Worm (Caenorhabditis elegans) whole organism, late embryonic: ENCODE results near the gene C35A5.6.

Experiments used
- C08G9.2 ChIP-seq: sonication (generic microtip); optimal IDR thresholded peaks from 2 replicates; lab custom pipeline; 2016; ENCODE audit warnings: mild to moderate bottlenecking, missing genetic modification characterization, moderate library complexity, missing compliant biosample characterization
- F13H6.1 ChIP-seq: sonication (generic microtip); optimal IDR thresholded peaks from 2 replicates; lab custom pipeline; 2016; ENCODE audit warnings: missing genetic modification characterization, missing compliant biosample characterization
- T23F11.4 ChIP-seq: fragments of 200-800 bp; sonication (Bioruptor generic); optimal IDR thresholded peaks from 2 replicates; lab custom pipeline; 2018; ENCODE audit warnings: mild to moderate bottlenecking, missing genetic modification characterization, missing compliant biosample characterization
- ceh-18 ChIP-seq: sonication (generic microtip); optimal IDR thresholded peaks from 2 replicates; lab custom pipeline; 2016; ENCODE audit warnings: missing genetic modification characterization, missing compliant biosample characterization
- ceh-19 ChIP-seq: fragments of 200-800 bp; sonication (Bioruptor generic); optimal IDR thresholded peaks from 2 replicates; lab custom pipeline; 2018; ENCODE audit warnings: mild to moderate bottlenecking, missing genetic modification characterization, missing compliant biosample characterization
- ceh-2 ChIP-seq: sonication (generic microtip); optimal IDR thresholded peaks from 2 replicates; lab custom pipeline; 2016; ENCODE audit warnings: missing genotype, missing genetic modification characterization, missing compliant biosample characterization
- ceh-24 ChIP-seq: sonication (generic microtip); optimal IDR thresholded peaks from 2 replicates; lab custom pipeline; 2016; ENCODE audit warnings: mild to moderate bottlenecking, missing genetic modification characterization, missing compliant biosample characterization
- ceh-30 ChIP-seq: fragments of 150-350 bp; optimal IDR thresholded peaks from 2 replicates; lab custom pipeline; 2014; ENCODE audit warnings: missing biosample characterization, missing genetic modification characterization
- ceh-31 ChIP-seq: sonication (generic microtip); optimal IDR thresholded peaks from 2 replicates; lab custom pipeline; 2016; ENCODE audit warnings: missing genetic modification characterization, missing compliant biosample characterization
- ceh-34 ChIP-seq: sonication (generic microtip); optimal IDR thresholded peaks from 2 replicates; lab custom pipeline; 2016; ENCODE audit warnings: mild to moderate bottlenecking, missing genetic modification characterization, missing compliant biosample characterization
- ceh-45 ChIP-seq: fragments of 200-800 bp; sonication (Bioruptor generic); IDR thresholded peaks from 2 replicates; pipeline ENCODE4 v1.3.6; 2022; ENCODE audit warnings: missing genetic modification reagents, missing genetic modification characterization, missing compliant biosample characterization
- ceh-9 ChIP-seq: sonication (generic microtip); optimal IDR thresholded peaks from 2 replicates; lab custom pipeline; 2016; ENCODE audit warnings: mild to moderate bottlenecking, missing genetic modification characterization, inconsistent platforms, missing compliant biosample characterization
- che-1 ChIP-seq: sonication (generic microtip); optimal IDR thresholded peaks from 2 replicates; lab custom pipeline; 2016; ENCODE audit warnings: mild to moderate bottlenecking, missing genetic modification characterization, missing compliant biosample characterization
- dve-1 ChIP-seq: sonication (generic microtip); optimal IDR thresholded peaks from 2 replicates; lab custom pipeline; 2017; ENCODE audit warnings: antibody characterized with exemption, mild to moderate bottlenecking, missing genetic modification characterization, missing compliant biosample characterization
- elt-2 ChIP-seq: sonication (generic microtip); optimal IDR thresholded peaks from 2 replicates; lab custom pipeline; 2016; ENCODE audit warnings: missing genetic modification reagents, missing genetic modification characterization, missing compliant biosample characterization
- ets-4 ChIP-seq: sonication (generic microtip); optimal IDR thresholded peaks from 2 replicates; lab custom pipeline; 2016; ENCODE audit warnings: missing genetic modification characterization, missing compliant biosample characterization
- fax-1 ChIP-seq: sonication (generic microtip); optimal IDR thresholded peaks from 2 replicates; lab custom pipeline; 2016; ENCODE audit warnings: missing genotype, missing genetic modification characterization, missing compliant biosample characterization
- fkh-10 ChIP-seq: fragments of 150-350 bp; optimal IDR thresholded peaks from 2 replicates; lab custom pipeline; 2014; ENCODE audit warnings: missing biosample characterization, missing genetic modification reagents, missing genetic modification characterization
- fkh-6 ChIP-seq: sonication (generic microtip); optimal IDR thresholded peaks from 2 replicates; lab custom pipeline; 2016; ENCODE audit warnings: missing genetic modification characterization, missing compliant biosample characterization
- hlh-13 ChIP-seq: fragments of 200-800 bp; sonication (Bioruptor generic); optimal IDR thresholded peaks from 2 replicates; lab custom pipeline; 2018; ENCODE audit warnings: mild to moderate bottlenecking, missing genetic modification characterization, missing compliant biosample characterization
- hlh-15 ChIP-seq: sonication (generic microtip); optimal IDR thresholded peaks from 2 replicates; lab custom pipeline; 2016; ENCODE audit warnings: missing genetic modification characterization, missing compliant biosample characterization
- hlh-30 ChIP-seq: sonication (generic microtip); optimal IDR thresholded peaks from 2 replicates; lab custom pipeline; 2017; ENCODE audit warnings: antibody characterized with exemption, missing genetic modification characterization, missing compliant biosample characterization; ENCODE audit not compliant: insufficient read depth
- hlh-6 ChIP-seq: sonication (generic microtip); optimal IDR thresholded peaks from 2 replicates; lab custom pipeline; 2016; ENCODE audit warnings: missing genotype, missing genetic modification characterization, missing compliant biosample characterization
- hlh-8 ChIP-seq: sonication (generic microtip); optimal IDR thresholded peaks from 2 replicates; lab custom pipeline; 2016; ENCODE audit warnings: missing genotype, missing genetic modification characterization, missing compliant biosample characterization
- lim-6 ChIP-seq: sonication (generic microtip); optimal IDR thresholded peaks from 2 replicates; lab custom pipeline; 2016; ENCODE audit warnings: missing genetic modification characterization, missing compliant biosample characterization
- madf-2 ChIP-seq: sonication (generic microtip); optimal IDR thresholded peaks from 2 replicates; lab custom pipeline; 2017; ENCODE audit warnings: missing genetic modification characterization, missing compliant biosample characterization
- mec-3 ChIP-seq: sonication (generic microtip); optimal IDR thresholded peaks from 2 replicates; lab custom pipeline; 2016; ENCODE audit warnings: borderline replicate concordance, missing genetic modification characterization, missing compliant biosample characterization
- nfya-1 ChIP-seq: sonication (generic microtip); optimal IDR thresholded peaks from 2 replicates; lab custom pipeline; 2017; ENCODE audit warnings: missing genetic modification characterization, mild to moderate bottlenecking, missing compliant biosample characterization, antibody characterized with exemption, moderate library complexity
- nhr-11 ChIP-seq: fragments of 150-350 bp; optimal IDR thresholded peaks from 2 replicates; lab custom pipeline; 2014; ENCODE audit warnings: missing biosample characterization, missing genetic modification characterization
- npax-4 ChIP-seq: sonication (generic microtip); optimal IDR thresholded peaks from 2 replicates; lab custom pipeline; 2016; ENCODE audit warnings: missing genetic modification characterization, missing compliant biosample characterization
- odd-2 ChIP-seq: sonication (generic microtip); optimal IDR thresholded peaks from 2 replicates; lab custom pipeline; 2017; ENCODE audit warnings: antibody characterized with exemption, mild to moderate bottlenecking, missing genetic modification characterization, missing compliant biosample characterization
- pag-3 ChIP-seq: sonication (generic microtip); optimal IDR thresholded peaks from 2 replicates; lab custom pipeline; 2016; ENCODE audit warnings: missing compliant biosample characterization, missing genetic modification characterization, borderline replicate concordance
- pax-1 ChIP-seq: fragments of 150-350 bp; optimal IDR thresholded peaks from 2 replicates; lab custom pipeline; 2014; ENCODE audit warnings: missing biosample characterization, missing genetic modification characterization
- pqm-1 ChIP-seq: sonication (generic microtip); optimal IDR thresholded peaks from 2 replicates; lab custom pipeline; 2016; ENCODE audit warnings: missing genetic modification characterization, missing compliant biosample characterization
- pros-1 ChIP-seq: fragments of 150-350 bp; optimal IDR thresholded peaks from 2 replicates; lab custom pipeline; 2014; ENCODE audit warnings: missing biosample characterization, missing genetic modification reagents, missing genetic modification characterization
- ref-2 ChIP-seq: sonication (generic microtip); optimal IDR thresholded peaks from 2 replicates; lab custom pipeline; 2016; ENCODE audit warnings: missing genetic modification characterization, missing compliant biosample characterization
- rnt-1 ChIP-seq: sonication (generic microtip); optimal IDR thresholded peaks from 2 replicates; lab custom pipeline; 2016; ENCODE audit warnings: missing genetic modification characterization, missing compliant biosample characterization
- sdc-2 ChIP-seq: sonication (generic microtip); optimal IDR thresholded peaks from 2 replicates; lab custom pipeline; 2016; ENCODE audit warnings: missing genotype, missing genetic modification characterization, missing compliant biosample characterization
- sox-4 ChIP-seq: sonication (generic microtip); optimal IDR thresholded peaks from 2 replicates; lab custom pipeline; 2017; ENCODE audit warnings: mild to moderate bottlenecking, missing genetic modification characterization, inconsistent platforms, missing compliant biosample characterization
- syd-9 ChIP-seq: sonication (generic microtip); optimal IDR thresholded peaks from 2 replicates; lab custom pipeline; 2016; ENCODE audit warnings: mild to moderate bottlenecking, missing genetic modification characterization, moderate library complexity, missing compliant biosample characterization
- tbx-2 ChIP-seq: sonication (generic microtip); optimal IDR thresholded peaks from 2 replicates; lab custom pipeline; 2016; ENCODE audit warnings: missing genetic modification characterization, missing compliant biosample characterization
- tbx-7 ChIP-seq: sonication (generic microtip); optimal IDR thresholded peaks from 2 replicates; lab custom pipeline; 2016; ENCODE audit warnings: missing genotype, missing genetic modification characterization, missing compliant biosample characterization
- ttx-3 ChIP-seq: sonication (generic microtip); optimal IDR thresholded peaks from 2 replicates; lab custom pipeline; 2016; ENCODE audit warnings: missing genetic modification reagents, missing genetic modification characterization, missing compliant biosample characterization
- unc-3 ChIP-seq, 2 experiments: fragments of 200-800 bp in 1 of 2; sonication (Bioruptor generic) in 1 of 2; sonication (generic microtip) in 1 of 2; conservative IDR thresholded peaks in 1 of 2; optimal IDR thresholded peaks in 1 of 2; 2 replicates each; pipeline versions ENCODE4 v1.3.6 to Lab custom; 2016 to 2022; ENCODE audit warnings: missing compliant biosample characterization in 2 of 2, missing genetic modification characterization in 2 of 2, missing genetic modification reagents in 1 of 2
- unc-42 ChIP-seq: sonication (generic microtip); optimal IDR thresholded peaks from 2 replicates; lab custom pipeline; 2016; ENCODE audit warnings: missing genotype, missing genetic modification characterization, missing compliant biosample characterization
- unc-55 ChIP-seq: sonication (generic microtip); optimal IDR thresholded peaks from 2 replicates; lab custom pipeline; 2017; ENCODE audit warnings: missing biosample characterization, missing genetic modification reagents, missing genetic modification characterization
- unc-86 ChIP-seq: sonication (generic microtip); optimal IDR thresholded peaks from 2 replicates; lab custom pipeline; 2016; ENCODE audit warnings: missing genetic modification characterization, missing compliant biosample characterization
- zip-5 ChIP-seq: sonication (generic microtip); optimal IDR thresholded peaks from 2 replicates; lab custom pipeline; 2016; ENCODE audit warnings: missing genetic modification characterization, missing compliant biosample characterization
- ztf-16 ChIP-seq: sonication (generic microtip); optimal IDR thresholded peaks from 2 replicates; lab custom pipeline; 2017; ENCODE audit warnings: missing genetic modification characterization, missing compliant biosample characterization

The C35A5.6 gene

DNA sequence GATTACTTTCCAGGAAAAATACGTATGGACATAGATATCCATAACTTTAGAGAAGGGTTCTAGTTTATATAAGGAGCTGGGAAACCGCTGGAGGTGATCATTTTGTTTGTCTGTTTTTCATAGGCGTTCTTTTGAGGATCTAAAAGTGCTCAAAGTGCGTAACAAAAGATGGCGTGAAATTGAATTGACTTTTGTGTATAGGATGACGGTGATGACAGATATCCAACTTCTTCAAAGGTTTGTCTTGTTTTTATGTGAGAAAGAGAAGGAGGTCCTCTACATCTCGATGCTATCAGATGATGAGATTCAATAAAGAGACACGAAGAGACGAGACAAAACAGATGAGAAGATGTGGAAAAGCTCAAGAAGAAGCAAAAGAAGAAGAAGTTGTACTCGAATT is 7.8 kb downstream of the C35A5.6 start:
- TF ChIP-seq dve-1 (no peak), ceh-9 (tag; lab: Kevin White, UChicago) (no peak), T23F11.4 (no peak), ttx-3 (tag; lab: Kevin White, UChicago) (no peak), hlh-13 (GFP tag; lab: Kevin White, UChicago) (no peak), pqm-1 (no peak), unc-3 (GFP tag; conservative IDR thresholded peaks at IDR 0.05; lab: Robert Waterston, UW) (no peak), unc-3 (tag; optimal IDR thresholded peaks at IDR 0.05; lab: Kevin White, UChicago) (no peak), hlh-30 (tag; lab: Kevin White, UChicago) (no peak)

DNA sequence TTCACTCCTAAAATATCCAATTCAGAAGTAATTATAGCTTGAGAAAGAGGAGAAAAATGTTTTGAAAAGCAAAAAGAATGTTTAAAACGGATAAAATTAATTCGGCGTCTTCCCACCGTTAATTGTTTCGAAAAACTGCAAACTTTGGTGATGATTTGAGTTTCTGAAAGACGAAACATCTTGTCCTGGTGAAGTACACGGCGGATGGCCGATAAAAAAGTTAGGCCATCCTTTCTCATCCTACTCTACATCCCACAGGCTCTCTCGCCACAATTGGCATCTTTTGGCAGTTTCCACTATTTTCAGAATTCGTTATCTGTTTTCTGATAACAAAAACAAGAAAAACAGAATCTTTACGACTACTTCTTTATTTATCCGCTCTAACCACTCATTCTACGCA is 17.0 kb downstream of the C35A5.6 start, which contains the start of the genes C35A5.8 and hda-11:
Gene C35A5.8 (minus strand): TSS at position 7 of the 400 bp plus-strand sequence.
Gene hda-11 (plus strand): TSS at position 283 of the 400 bp plus-strand sequence.
- TF ChIP-seq npax-4 (tag; lab: Kevin White, UChicago) (no peak), ceh-34 (tag; lab: Kevin White, UChicago) (peak; percentile 48), ceh-30 (tag; lab: Kevin White, UChicago) (no peak), sox-4 (no peak), fkh-10 (GFP tag; lab: Kevin White, UChicago) (no peak), C08G9.2 (tag; lab: Kevin White, UChicago) (peak; percentile 96), ceh-2 (tag; lab: Kevin White, UChicago) (peak; percentile 91), pax-1 (no peak), hlh-8 (tag; lab: Kevin White, UChicago) (peak; percentile 82), ref-2 (tag; lab: Kevin White, UChicago) (peak; percentile 88), rnt-1 (tag; lab: Kevin White, UChicago) (peak; percentile 60), unc-86 (tag; lab: Kevin White, UChicago) (no peak), nfya-1 (tag; lab: Kevin White, UChicago) (peak; percentile 8), tbx-7 (tag; lab: Kevin White, UChicago) (peak; percentile 88), che-1 (tag; lab: Kevin White, UChicago) (no peak), F13H6.1 (tag; lab: Kevin White, UChicago) (peak; percentile 65), hlh-15 (peak; percentile 1), hlh-6 (tag; lab: Kevin White, UChicago) (peak; percentile 7), unc-42 (peak; percentile 22), fax-1 (tag; lab: Kevin White, UChicago) (peak; percentile 39), ceh-45 (GFP tag; lab: Robert Waterston, UW) (no peak), ceh-18 (tag; lab: Kevin White, UChicago) (peak; percentile 15), dve-1 (no peak), nhr-11 (tag; lab: Kevin White, UChicago) (no peak), elt-2 (tag; lab: Kevin White, UChicago) (peak; percentile 78), pros-1 (tag; lab: Kevin White, UChicago) (no peak), odd-2 (tag; lab: Kevin White, UChicago) (no peak), mec-3 (tag; lab: Kevin White, UChicago) (peak; percentile 84), ceh-19 (peak; percentile 15), ceh-24 (tag; lab: Kevin White, UChicago) (no peak), madf-2 (tag; lab: Kevin White, UChicago) (no peak), pag-3 (tag; lab: Kevin White, UChicago) (no peak), tbx-2 (peak; percentile 90), unc-55 (GFP tag; lab: Kevin White, UChicago) (no peak), fkh-6 (tag; lab: Kevin White, UChicago) (peak; percentile 52), syd-9 (tag; lab: Kevin White, UChicago) (no peak), ttx-3 (tag; lab: Kevin White, UChicago) (peak; percentile 25), sdc-2 (tag; lab: Kevin White, UChicago) (peak; percentile 22), ceh-31 (tag; lab: Kevin White, UChicago) (peak; percentile 94), ztf-16 (tag; lab: Kevin White, UChicago) (no peak), lim-6 (tag; lab: Kevin White, UChicago) (peak; percentile 63), unc-3 (GFP tag; conservative IDR thresholded peaks at IDR 0.05; lab: Robert Waterston, UW) (no peak), unc-3 (tag; optimal IDR thresholded peaks at IDR 0.05; lab: Kevin White, UChicago) (no peak), zip-5 (peak; percentile 62), hlh-30 (tag; lab: Kevin White, UChicago) (no peak), ets-4 (tag; lab: Kevin White, UChicago) (peak; percentile 89), T23F11.4 (no peak)
